Fruit fly (Drosophila melanogaster): Measurements from ENCODE around the gene CG14691.

The CG14691 gene

DNA sequence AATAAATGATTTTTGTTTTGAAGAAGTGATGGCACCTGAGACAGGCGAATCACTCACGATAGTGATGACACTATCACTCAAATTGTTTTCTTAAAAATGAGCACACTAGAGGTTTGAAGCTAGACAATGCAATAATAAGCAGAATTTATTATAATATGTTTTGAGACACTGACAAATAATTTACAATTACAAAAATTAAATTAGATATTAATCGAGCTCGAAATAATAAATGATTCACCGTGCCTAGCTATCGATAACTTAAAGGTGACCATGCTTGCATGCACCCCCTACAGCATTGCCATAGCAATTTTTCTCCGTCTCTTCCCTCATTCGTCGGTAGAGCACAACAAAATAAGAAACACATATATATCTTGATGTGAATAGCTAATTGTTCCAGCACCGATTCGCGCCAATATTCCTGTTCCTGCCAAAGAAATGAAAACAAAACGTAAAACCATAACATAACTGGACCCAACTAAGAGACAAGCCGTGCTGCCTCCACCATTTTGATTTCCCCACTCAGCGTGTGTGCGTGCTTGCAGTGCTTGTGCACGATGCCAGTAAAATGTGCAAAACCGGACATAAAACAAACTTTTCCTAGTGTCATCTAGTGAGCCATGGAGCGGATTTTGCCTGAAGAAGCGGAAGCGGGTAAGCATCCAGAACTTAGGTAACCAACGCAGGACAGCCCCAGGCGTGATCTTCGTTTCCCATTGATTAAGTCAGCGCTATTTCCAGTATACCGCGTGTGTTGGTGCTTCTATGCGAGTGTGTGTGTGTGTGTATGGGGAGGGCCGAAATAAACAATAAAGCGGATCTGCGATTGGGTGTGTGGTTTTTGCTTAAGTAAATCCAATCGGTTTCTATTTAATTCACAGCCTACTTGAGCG, 5.8 kb upstream of the CG14691 start, which contains the start of the genes MED7 and Cap-H2:
TSS of gene MED7 (minus strand) at position 67 of the 890 bp plus-strand sequence.
TSS of gene Cap-H2 (plus strand) at position 345 of the 890 bp plus-strand sequence.
- peak; percentile 30 for TF ChIP-seq CG33017 (tag; optimal IDR thresholded peaks at IDR 0.05)
- TF ChIP-seq CG7101 (tag; optimal IDR thresholded peaks at IDR 0.05), result peak; percentile 51
- TF ChIP-seq Crg-1 (GFP tag; optimal IDR thresholded peaks at IDR 0.05), result peak; percentile 63
- TF ChIP-seq pad (GFP tag; optimal IDR thresholded peaks at IDR 0.05), result peak; percentile 68
- TF ChIP-seq Hr96 (GFP tag; optimal IDR thresholded peaks at IDR 0.05), result peak; percentile 76
- TF ChIP-seq kay (GFP tag; ENCODE audit: borderline replicate concordance), result peak; percentile 56
- TF ChIP-seq CG14711 (tag; optimal IDR thresholded peaks at IDR 0.05), result peak; percentile 65
- TF ChIP-seq bab1 (GFP tag; optimal IDR thresholded peaks at IDR 0.05), result peak; percentile 76
- peak; percentile 53 for TF ChIP-seq ovo (GFP tag; optimal IDR thresholded peaks at IDR 0.05)
- TF ChIP-seq CG5204 (GFP tag; optimal IDR thresholded peaks at IDR 0.05), result peak; percentile 73
- peak; percentile 83 for TF ChIP-seq cic (GFP tag; optimal IDR thresholded peaks at IDR 0.05)
- peak; percentile 79 for TF ChIP-seq CG7045 (GFP tag; optimal IDR thresholded peaks at IDR 0.05)
- TF ChIP-seq tj (GFP tag; optimal IDR thresholded peaks at IDR 0.05), result peak; percentile 28
- TF ChIP-seq CG1620 (GFP tag; optimal IDR thresholded peaks at IDR 0.05), result peak; percentile 79
- no peak for TF ChIP-seq cnc (optimal IDR thresholded peaks at IDR 0.05)
- peak; percentile 72 for TF ChIP-seq Mnt (GFP tag; optimal IDR thresholded peaks at IDR 0.05)
- TF ChIP-seq Clk (GFP tag; optimal IDR thresholded peaks at IDR 0.05), result peak; percentile 36
- peak; percentile 50 for TF ChIP-seq CG11617 (GFP tag; optimal IDR thresholded peaks at IDR 0.05)
- no peak for TF ChIP-seq CG12768 (GFP tag; optimal IDR thresholded peaks at IDR 0.05)
- peak; percentile 92 for TF ChIP-seq toe (GFP tag; optimal IDR thresholded peaks at IDR 0.05)

DNA sequence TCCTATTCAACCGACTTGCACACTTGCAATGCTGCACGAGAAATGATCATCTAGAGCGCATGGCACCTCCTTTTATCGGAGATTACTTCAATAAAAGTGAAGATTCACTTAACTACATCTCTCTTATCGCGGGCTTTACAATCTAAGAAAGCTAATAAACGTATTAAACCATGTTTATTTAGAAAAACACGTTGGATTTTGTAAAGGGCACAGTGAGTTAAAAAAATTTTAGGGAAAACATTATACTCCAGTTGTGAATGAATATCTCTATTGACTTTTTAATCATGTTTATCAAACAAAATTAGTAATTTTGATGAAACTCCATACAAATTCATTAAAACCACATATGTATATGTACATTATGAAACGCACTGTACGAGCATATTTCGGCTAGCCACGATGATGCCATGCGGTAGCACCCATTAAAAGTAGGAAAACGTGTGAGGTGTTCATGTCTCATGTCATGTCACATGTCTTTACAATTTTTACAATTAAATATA, 4.0 kb upstream of the CG14691 start, which contains the start of gene CG31272:
TSS of gene CG31272 (minus strand) at position 51 of the 500 bp plus-strand sequence.
- TF ChIP-seq pad (GFP tag; optimal IDR thresholded peaks at IDR 0.05), result no peak
- TF ChIP-seq bab1 (GFP tag; optimal IDR thresholded peaks at IDR 0.05), result no peak
- TF ChIP-seq CG12768 (GFP tag; optimal IDR thresholded peaks at IDR 0.05), result no peak
- no peak for TF ChIP-seq tj (GFP tag; optimal IDR thresholded peaks at IDR 0.05)
- TF ChIP-seq CG11617 (GFP tag; optimal IDR thresholded peaks at IDR 0.05), result no peak
- TF ChIP-seq CG7045 (GFP tag; optimal IDR thresholded peaks at IDR 0.05), result peak; percentile 30
- TF ChIP-seq CG33017 (tag; optimal IDR thresholded peaks at IDR 0.05), result no peak
- TF ChIP-seq CG1620 (GFP tag; optimal IDR thresholded peaks at IDR 0.05), result no peak
- TF ChIP-seq CG14711 (tag; optimal IDR thresholded peaks at IDR 0.05), result no peak
- TF ChIP-seq cic (GFP tag; optimal IDR thresholded peaks at IDR 0.05), result peak; percentile 70
- TF ChIP-seq CG5204 (GFP tag; optimal IDR thresholded peaks at IDR 0.05), result peak; percentile 15

DNA sequence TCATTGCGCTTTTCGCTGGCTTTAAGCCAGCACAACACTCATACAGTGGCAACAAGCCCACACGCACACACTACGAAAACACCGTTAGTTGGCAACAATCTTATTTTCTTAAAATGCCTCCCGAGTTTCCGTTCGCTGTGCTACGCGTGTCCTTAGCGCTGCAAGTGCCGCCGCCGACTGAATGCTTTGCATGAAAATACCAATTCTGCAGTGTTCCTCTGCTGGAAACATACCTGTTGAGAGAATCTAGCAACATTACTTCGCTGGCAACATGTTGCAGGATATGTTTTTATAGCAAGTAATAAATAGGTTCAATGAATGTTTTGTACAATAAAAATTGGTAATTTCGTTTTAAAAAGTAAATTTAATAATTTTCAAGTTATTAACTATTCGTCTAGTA, 4.4 kb downstream of the CG14691 start, which contains the start of gene TkR86C:
TSS of gene TkR86C (minus strand) at position 168 of the 400 bp plus-strand sequence.
- TF ChIP-seq cic (GFP tag; optimal IDR thresholded peaks at IDR 0.05) (no peak), CG5204 (GFP tag; optimal IDR thresholded peaks at IDR 0.05) (no peak), kay (GFP tag; ENCODE audit: borderline replicate concordance) (no peak), Mnt (GFP tag; optimal IDR thresholded peaks at IDR 0.05) (no peak), toe (GFP tag; optimal IDR thresholded peaks at IDR 0.05) (no peak), ovo (GFP tag; optimal IDR thresholded peaks at IDR 0.05) (no peak), tj (GFP tag; optimal IDR thresholded peaks at IDR 0.05) (no peak), cnc (optimal IDR thresholded peaks at IDR 0.05) (no peak), Hr96 (GFP tag; optimal IDR thresholded peaks at IDR 0.05) (no peak)

DNA sequence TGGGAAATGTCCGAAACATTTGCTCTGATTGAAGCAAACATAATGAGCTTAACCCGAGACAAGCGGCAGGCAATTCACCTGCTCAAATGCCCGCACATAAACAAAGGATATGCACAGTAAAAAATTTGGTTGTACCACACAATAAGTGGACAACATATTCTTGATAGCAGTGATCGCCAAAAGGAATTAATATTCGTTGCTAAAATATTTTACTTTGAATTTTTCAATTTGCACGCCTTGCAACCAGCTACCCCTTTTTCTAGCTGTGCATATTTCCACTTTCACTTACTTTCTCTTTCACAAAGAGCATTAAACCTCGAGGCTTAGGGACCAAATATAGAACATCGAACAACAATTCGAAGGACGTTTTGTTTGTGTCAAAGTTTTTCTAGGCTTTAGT, 7.8 kb downstream of the CG14691 start:
- no peak for TF ChIP-seq Mnt (GFP tag; optimal IDR thresholded peaks at IDR 0.05)
- no peak for TF ChIP-seq tj (GFP tag; optimal IDR thresholded peaks at IDR 0.05)
- TF ChIP-seq CG14711 (tag; optimal IDR thresholded peaks at IDR 0.05), result no peak
- no peak for TF ChIP-seq Clk (GFP tag; optimal IDR thresholded peaks at IDR 0.05)
- no peak for TF ChIP-seq ovo (GFP tag; optimal IDR thresholded peaks at IDR 0.05)
- TF ChIP-seq kay (GFP tag; ENCODE audit: borderline replicate concordance), result no peak
- no peak for TF ChIP-seq CG7045 (GFP tag; optimal IDR thresholded peaks at IDR 0.05)
- no peak for TF ChIP-seq CG12768 (GFP tag; optimal IDR thresholded peaks at IDR 0.05)
- TF ChIP-seq bab1 (GFP tag; optimal IDR thresholded peaks at IDR 0.05), result no peak
- no peak for TF ChIP-seq CG1620 (GFP tag; optimal IDR thresholded peaks at IDR 0.05)

DNA sequence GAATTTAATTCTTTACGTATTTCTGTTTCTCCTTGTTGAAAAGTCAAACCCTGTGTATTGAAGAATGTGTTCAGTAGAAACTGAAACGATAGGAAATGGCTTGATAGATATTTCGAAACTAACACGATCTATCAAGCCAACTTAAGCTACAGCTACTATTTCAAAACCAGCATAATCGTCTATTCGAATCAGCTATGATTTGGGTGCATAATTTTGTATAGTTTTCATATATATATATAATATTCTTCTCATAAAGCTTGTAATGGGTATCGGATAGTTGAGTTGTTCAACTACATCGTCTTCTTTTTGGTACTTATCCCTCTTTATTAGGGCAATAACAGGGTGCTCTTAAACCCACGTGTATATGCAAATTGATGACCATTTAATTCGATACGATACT, 19.6 kb downstream of the CG14691 start, which contains the start of gene tomboy20:
TSS of gene tomboy20 (minus strand) at position 101 of the 400 bp plus-strand sequence.
- TF ChIP-seq CG5204 (GFP tag; optimal IDR thresholded peaks at IDR 0.05), result no peak
- no peak for TF ChIP-seq CG14711 (tag; optimal IDR thresholded peaks at IDR 0.05)
- no peak for TF ChIP-seq CG12768 (GFP tag; optimal IDR thresholded peaks at IDR 0.05)
- TF ChIP-seq bab1 (GFP tag; optimal IDR thresholded peaks at IDR 0.05), result no peak

DNA sequence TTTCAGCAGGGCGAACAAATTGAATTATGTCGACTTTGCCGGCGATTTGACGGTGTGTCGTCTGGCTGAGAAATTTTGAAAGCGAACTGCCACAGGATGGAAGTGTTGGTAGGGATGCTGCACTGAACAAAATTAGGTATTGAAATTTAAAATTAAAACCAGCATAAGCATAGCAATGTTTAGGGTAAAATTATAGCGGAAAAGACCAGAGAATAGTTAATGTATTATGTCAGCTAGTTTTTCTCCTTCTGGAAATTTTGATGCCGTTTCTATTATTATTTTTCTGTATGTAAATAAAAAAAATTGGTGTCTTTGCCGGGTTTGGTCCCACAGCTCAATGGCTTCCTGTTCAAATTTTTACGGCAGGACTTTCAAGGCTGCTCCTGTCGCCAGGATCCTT, 28.7 kb downstream of the CG14691 start:
- TF ChIP-seq cnc (optimal IDR thresholded peaks at IDR 0.05), result no peak
- no peak for TF ChIP-seq Mnt (GFP tag; optimal IDR thresholded peaks at IDR 0.05)
- TF ChIP-seq CG12768 (GFP tag; optimal IDR thresholded peaks at IDR 0.05), result no peak
- no peak for TF ChIP-seq CG7101 (tag; optimal IDR thresholded peaks at IDR 0.05)

Measured in whole organism, adult.